Fruit fly (Drosophila melanogaster) whole organism, embryonic: ENCODE measurements around the gene zyd.

Experiments used
- B-H1 ChIP-seq: fragments of 200-800 bp; sonication (Bioruptor generic); IDR thresholded peaks from 3 replicates; pipeline ENCODE4 v1.3.6; 2022; ENCODE audit warnings: missing biosample characterization, missing genetic modification characterization
- C15 ChIP-seq: fragments of 200-800 bp; sonication (Bioruptor generic); IDR thresholded peaks from 3 replicates; pipeline ENCODE4 v1.3.6; 2022; ENCODE audit warnings: missing biosample characterization, missing genetic modification characterization
- CG11085 ChIP-seq: fragments of 200-800 bp; sonication (Bioruptor generic); IDR thresholded peaks from 2 replicates; pipeline ENCODE4 v1.3.6; 2022; ENCODE audit warnings: missing biosample characterization, missing genetic modification characterization
- CG11247 ChIP-seq: fragments of 200-800 bp; sonication (Bioruptor generic); IDR thresholded peaks from 2 replicates; pipeline ENCODE4 v1.3.6; 2022; ENCODE audit warnings: missing biosample characterization, missing genetic modification characterization
- CG12104 ChIP-seq: fragments of 200-800 bp; sonication (Bioruptor generic); optimal IDR thresholded peaks from 3 replicates; lab custom pipeline; 2016; ENCODE audit warnings: missing biosample characterization, missing genetic modification characterization
- CG13287 ChIP-seq: fragments of 200-800 bp; sonication (Bioruptor generic); IDR thresholded peaks from 2 replicates; pipeline ENCODE4 v1.3.6; 2022; ENCODE audit warnings: missing biosample characterization, missing genetic modification characterization; ENCODE audit not compliant: partially characterized antibody
- CG14050 ChIP-seq: fragments of 200-800 bp; sonication (Bioruptor generic); IDR thresholded peaks from 3 replicates; pipeline ENCODE4 v1.3.6; 2022; ENCODE audit warnings: missing biosample characterization, missing genetic modification characterization
- CG14441 ChIP-seq: fragments of 200-800 bp; sonication (Bioruptor generic); IDR thresholded peaks from 2 replicates; pipeline ENCODE4 v1.3.6; 2022; ENCODE audit warnings: missing biosample characterization, missing genetic modification characterization
- CG15011 ChIP-seq: fragments of 200-800 bp; sonication (Bioruptor generic); optimal IDR thresholded peaks from 3 replicates; lab custom pipeline; 2018; ENCODE audit warnings: missing biosample characterization, mild to moderate bottlenecking, missing genetic modification characterization
- CG15601 ChIP-seq: fragments of 200-800 bp; sonication (Bioruptor generic); optimal IDR thresholded peaks from 3 replicates; lab custom pipeline; 2019; ENCODE audit warnings: missing biosample characterization, mild to moderate bottlenecking, missing genetic modification characterization, moderate library complexity
- CG1603 ChIP-seq: fragments of 200-800 bp; sonication (Bioruptor generic); optimal IDR thresholded peaks from 2 replicates; lab custom pipeline; 2019; ENCODE audit warnings: missing biosample characterization, mild to moderate bottlenecking, missing genetic modification characterization, moderate library complexity
- CG16779 ChIP-seq: fragments of 200-800 bp; sonication (Bioruptor generic); IDR thresholded peaks from 2 replicates; pipeline ENCODE4 v1.3.6; 2022; ENCODE audit warnings: missing biosample characterization, missing genetic modification characterization
- CG17829 ChIP-seq: fragments of 200-800 bp; optimal IDR thresholded peaks from 2 replicates; lab custom pipeline; 2019; ENCODE audit warnings: missing biosample characterization, mild to moderate bottlenecking, missing genetic modification characterization, moderate library complexity
- CG2202 ChIP-seq: fragments of 200-800 bp; sonication (Bioruptor generic); optimal IDR thresholded peaks from 2 replicates; lab custom pipeline; 2018; ENCODE audit warnings: missing biosample characterization, mild to moderate bottlenecking, missing genetic modification characterization
- CG32772 ChIP-seq: fragments of 200-800 bp; sonication (Bioruptor generic); IDR thresholded peaks from 2 replicates; pipeline ENCODE4 v1.3.6; 2022; ENCODE audit warnings: missing biosample characterization, missing genetic modification characterization
- CG3847 ChIP-seq: fragments of 200-800 bp; sonication (Bioruptor generic); IDR thresholded peaks from 2 replicates; pipeline ENCODE4 v1.3.6; 2022; ENCODE audit warnings: missing biosample characterization, missing genetic modification characterization
- CG4424 ChIP-seq: fragments of 200-800 bp; sonication (Bioruptor generic); optimal IDR thresholded peaks from 3 replicates; lab custom pipeline; 2016; ENCODE audit warnings: missing biosample characterization, missing genetic modification characterization
- CG4617 ChIP-seq: fragments of 200-800 bp; sonication (Bioruptor generic); optimal IDR thresholded peaks from 3 replicates; lab custom pipeline; 2016; ENCODE audit warnings: missing biosample characterization, missing genetic modification characterization, borderline replicate concordance
- CG6683 ChIP-seq: fragments of 200-800 bp; sonication (Bioruptor generic); optimal IDR thresholded peaks from 2 replicates; lab custom pipeline; 2017; ENCODE audit warnings: missing biosample characterization, mild to moderate bottlenecking, missing genetic modification characterization, missing genetic modification reagents
- CG7745 ChIP-seq: fragments of 200-800 bp; sonication (Bioruptor generic); optimal IDR thresholded peaks from 2 replicates; lab custom pipeline; 2018; ENCODE audit warnings: missing biosample characterization, mild to moderate bottlenecking, missing genetic modification characterization, moderate library complexity
- CG8765 ChIP-seq: fragments of 200-800 bp; sonication (Bioruptor generic); IDR thresholded peaks from 2 replicates; pipeline ENCODE4 v1.3.6; 2022; ENCODE audit warnings: missing biosample characterization, missing genetic modification characterization
- CG9727 ChIP-seq: fragments of 200-800 bp; sonication (Bioruptor generic); optimal IDR thresholded peaks from 3 replicates; lab custom pipeline; 2017; ENCODE audit warnings: missing biosample characterization, mild to moderate bottlenecking, missing genetic modification characterization
- Fer3 ChIP-seq: fragments of 200-800 bp; sonication (Bioruptor generic); optimal IDR thresholded peaks from 2 replicates; lab custom pipeline; 2018; ENCODE audit warnings: missing biosample characterization, mild to moderate bottlenecking, missing genetic modification characterization, moderate library complexity
- H2.0 ChIP-seq: fragments of 200-800 bp; sonication (Bioruptor generic); IDR thresholded peaks from 2 replicates; pipeline ENCODE4 v1.3.6; 2022; ENCODE audit warnings: missing biosample characterization, missing genetic modification characterization
- HLH54F ChIP-seq: fragments of 200-800 bp; sonication (Bioruptor generic); optimal IDR thresholded peaks from 3 replicates; lab custom pipeline; 2016; ENCODE audit warnings: missing biosample characterization, missing genetic modification characterization
- Meics ChIP-seq: fragments of 200-800 bp; sonication (Bioruptor generic); optimal IDR thresholded peaks from 2 replicates; lab custom pipeline; 2017; ENCODE audit warnings: missing biosample characterization, mild to moderate bottlenecking, missing genetic modification characterization
- NC2α ChIP-seq: fragments of 200-800 bp; sonication (Bioruptor generic); optimal IDR thresholded peaks from 2 replicates; lab custom pipeline; 2016; ENCODE audit warnings: missing biosample characterization, missing genetic modification characterization
- Trl ChIP-seq, 3 experiments: fragments of >200 bp in 2 of 3; fragments of 200-800 bp in 1 of 3; sonication (Bioruptor generic) in 1 of 3; optimal IDR thresholded peaks; 2 replicates in 1 of 3; 3 replicates in 2 of 3; lab custom pipeline; 2016 to 2017; ENCODE audit warnings: missing biosample characterization in 1 of 3, missing genetic modification characterization in 1 of 3
- ase ChIP-seq: fragments of 200-800 bp; sonication (Bioruptor generic); IDR thresholded peaks from 3 replicates; pipeline ENCODE4 v1.3.6; 2022; ENCODE audit warnings: missing biosample characterization, missing genetic modification characterization
- bsh ChIP-seq, 2 experiments: fragments of 200-800 bp; sonication (Bioruptor generic); optimal IDR thresholded peaks; 2 replicates each; lab custom pipeline; 2017 to 2018; ENCODE audit warnings: mild to moderate bottlenecking in 2 of 2, missing biosample characterization in 2 of 2, missing genetic modification characterization in 2 of 2, moderate library complexity in 1 of 2
- cas ChIP-seq: fragments of 200-800 bp; sonication (Bioruptor generic); IDR thresholded peaks from 2 replicates; pipeline ENCODE4 v1.3.6; 2022; ENCODE audit warnings: missing biosample characterization, missing genetic modification characterization
- cato ChIP-seq: fragments of 200-800 bp; sonication (Bioruptor generic); optimal IDR thresholded peaks from 2 replicates; lab custom pipeline; 2016; ENCODE audit warnings: missing biosample characterization, missing genetic modification characterization, borderline replicate concordance
- chn ChIP-seq: fragments of 200-800 bp; sonication (Bioruptor generic); optimal IDR thresholded peaks from 2 replicates; lab custom pipeline; 2016; ENCODE audit warnings: missing biosample characterization, missing genetic modification characterization
- danr ChIP-seq: fragments of 200-800 bp; sonication (Bioruptor generic); IDR thresholded peaks from 2 replicates; pipeline ENCODE4 v1.3.6; 2022; ENCODE audit warnings: missing biosample characterization, missing genetic modification characterization
- dmrt11E ChIP-seq: fragments of 200-800 bp; sonication (Bioruptor generic); optimal IDR thresholded peaks from 3 replicates; lab custom pipeline; 2018; ENCODE audit warnings: missing biosample characterization, mild to moderate bottlenecking, missing genetic modification characterization, moderate library complexity
- dmrt99B ChIP-seq: fragments of 200-800 bp; sonication (Bioruptor generic); optimal IDR thresholded peaks from 2 replicates; lab custom pipeline; 2018; ENCODE audit warnings: missing biosample characterization, mild to moderate bottlenecking, missing genetic modification characterization, moderate library complexity
- eve ChIP-seq, 2 experiments: fragments of >200 bp; optimal IDR thresholded peaks; 2 replicates each; lab custom pipeline; 2017; ENCODE audit warnings: missing biosample characterization in 2 of 2, missing genetic modification characterization in 2 of 2
- gro ChIP-seq: fragments of 200-800 bp; sonication (Bioruptor generic); optimal IDR thresholded peaks from 2 replicates; lab custom pipeline; 2016; ENCODE audit warnings: missing biosample characterization, missing genetic modification characterization
- klu ChIP-seq: fragments of 200-800 bp; sonication (Bioruptor generic); IDR thresholded peaks from 2 replicates; pipeline ENCODE4 v1.3.6; 2022; ENCODE audit warnings: missing biosample characterization, missing genetic modification characterization
- maf-S ChIP-seq: fragments of 200-800 bp; sonication (Bioruptor generic); optimal IDR thresholded peaks from 2 replicates; lab custom pipeline; 2016; ENCODE audit warnings: missing biosample characterization, missing genetic modification characterization
- mld ChIP-seq: fragments of 200-800 bp; sonication (Bioruptor generic); IDR thresholded peaks from 3 replicates; pipeline ENCODE4 v1.3.6; 2022; ENCODE audit warnings: missing biosample characterization, missing genetic modification characterization; ENCODE audit not compliant: partially characterized antibody
- nmo ChIP-seq: fragments of 200-800 bp; sonication (Bioruptor generic); optimal IDR thresholded peaks from 2 replicates; lab custom pipeline; 2018; ENCODE audit warnings: missing biosample characterization, mild to moderate bottlenecking, missing genetic modification characterization, moderate library complexity
- oc ChIP-seq: fragments of 200-800 bp; sonication (Bioruptor generic); optimal IDR thresholded peaks from 2 replicates; lab custom pipeline; 2018; ENCODE audit warnings: missing biosample characterization, mild to moderate bottlenecking, missing genetic modification characterization, moderate library complexity
- otp ChIP-seq: fragments of 200-800 bp; sonication (Bioruptor generic); IDR thresholded peaks from 3 replicates; pipeline ENCODE4, ENCODE4 v1.3.6; 2022; ENCODE audit warnings: missing biosample characterization, missing genetic modification characterization
- pita ChIP-seq: fragments of 200-800 bp; sonication (Bioruptor generic); optimal IDR thresholded peaks from 2 replicates; lab custom pipeline; 2017; ENCODE audit warnings: missing biosample characterization, mild to moderate bottlenecking, missing genetic modification characterization
- prd ChIP-seq, 3 experiments: fragments of >200 bp in 2 of 3; fragments of 200-800 bp in 1 of 3; sonication (Bioruptor generic) in 1 of 3; optimal IDR thresholded peaks in 2 of 3; IDR thresholded peaks in 1 of 3; 2 replicates in 2 of 3; 3 replicates in 1 of 3; pipeline versions ENCODE4 v1.3.6 to Lab custom; 2017 to 2022; ENCODE audit warnings: missing biosample characterization in 1 of 3, missing genetic modification characterization in 1 of 3
- so ChIP-seq: fragments of 200-800 bp; sonication (Bioruptor generic); IDR thresholded peaks from 3 replicates; pipeline ENCODE4 v1.3.6; 2022; ENCODE audit warnings: missing biosample characterization, missing genetic modification characterization
- sr ChIP-seq: fragments of 200-800 bp; sonication (Bioruptor generic); IDR thresholded peaks from 3 replicates; pipeline ENCODE4 v1.3.6; 2022; ENCODE audit warnings: missing biosample characterization, missing genetic modification characterization
- stc ChIP-seq: fragments of 200-800 bp; sonication (Bioruptor generic); IDR thresholded peaks from 2 replicates; pipeline ENCODE4 v1.3.6; 2022; ENCODE audit warnings: missing biosample characterization, missing genetic modification characterization
- yki ChIP-seq: fragments of >200 bp; optimal IDR thresholded peaks from 3 replicates; lab custom pipeline; 2018
- zf30C ChIP-seq: fragments of 200-800 bp; sonication (Bioruptor generic); optimal IDR thresholded peaks from 3 replicates; lab custom pipeline; 2018; ENCODE audit warnings: missing biosample characterization, mild to moderate bottlenecking, missing genetic modification characterization

zyd gene

dm6 chrX:23007399-23007798, 15.3 kb upstream of the zyd start (continued):
- TF ChIP-seq CG4617 (GFP tag; lab: Kevin White, UChicago) = no peak
- no peak for TF ChIP-seq ase (GFP tag; lab: Robert Waterston, UW)
- no peak for TF ChIP-seq CG16779 (GFP tag; lab: Robert Waterston, UW)
- no peak for TF ChIP-seq cato (GFP tag; lab: Kevin White, UChicago)
- peak; percentile 27 for TF ChIP-seq CG17829
- TF ChIP-seq CG1603 (tag; lab: Kevin White, UChicago) = peak; percentile 61
- no peak for TF ChIP-seq HLH54F (GFP tag; lab: Kevin White, UChicago)
- 0 out of 2 replicates have a peak, but pooled peaks have one; percentile 33 for TF ChIP-seq H2.0 (GFP tag; lab: Robert Waterston, UW)
- no peak for TF ChIP-seq CG15601 (tag; lab: Kevin White, UChicago)
- no peak for TF ChIP-seq oc
- TF ChIP-seq eve (GFP tag; optimal IDR thresholded peaks at IDR 0.05; lab: Kevin White, UChicago) = no peak
- TF ChIP-seq danr (GFP tag; lab: Robert Waterston, UW) = no peak
- no peak for TF ChIP-seq chn (GFP tag; lab: Kevin White, UChicago)
- TF ChIP-seq CG32772 (GFP tag; lab: Robert Waterston, UW) = no peak
- peak; percentile 36 for TF ChIP-seq CG9727 (GFP tag; lab: Kevin White, UChicago)
- TF ChIP-seq CG3847 = peak; percentile 50; the same call in 1 of the 2 replicates
- no peak for TF ChIP-seq gro
- no peak for TF ChIP-seq CG7745
- TF ChIP-seq CG12104 = no peak
- peak; percentile 17; the same call in 1 of the 2 replicates for TF ChIP-seq klu (GFP tag; lab: Robert Waterston, UW)
- no peak for TF ChIP-seq Trl (optimal IDR thresholded peaks at IDR 0.05; lab: Kevin White, UChicago)
- no peak for TF ChIP-seq Trl (GFP tag; optimal IDR thresholded peaks at IDR 0.05; lab: Kevin White, UChicago)
- no peak for TF ChIP-seq yki
- no peak for TF ChIP-seq CG2202 (tag; lab: Kevin White, UChicago)
- TF ChIP-seq nmo (GFP tag; lab: Kevin White, UChicago) = peak; percentile 50
- TF ChIP-seq dmrt99B (tag; lab: Kevin White, UChicago) = peak; percentile 30
- no peak for TF ChIP-seq so (GFP tag; lab: Robert Waterston, UW)
- TF ChIP-seq bsh (GFP tag; optimal IDR thresholded peaks at IDR 0.05; lab: Kevin White, UChicago) = peak in 1 of 2 experiments; percentile 25
- peak; percentile 97 for TF ChIP-seq mld
- no peak for TF ChIP-seq sr
- TF ChIP-seq CG15011 (GFP tag; lab: Kevin White, UChicago) = no peak
- no peak; the same call in 1 of the 2 replicates for TF ChIP-seq CG11247 (GFP tag; lab: Robert Waterston, UW)
- TF ChIP-seq NC2α (GFP tag; lab: Kevin White, UChicago) = no peak
- TF ChIP-seq stc = no peak
- TF ChIP-seq Fer3 (tag; lab: Kevin White, UChicago) = peak; percentile 9
- TF ChIP-seq CG11085 (GFP tag; lab: Robert Waterston, UW) = no peak
- 0 out of 2 replicates have a peak, but pooled peaks have one; percentile 11 for TF ChIP-seq CG14441 (GFP tag; lab: Robert Waterston, UW)
- TF ChIP-seq CG6683 (GFP tag; lab: Kevin White, UChicago) = no peak
- TF ChIP-seq CG13287 (GFP tag; lab: Robert Waterston, UW) = peak; percentile 94
- no peak for TF ChIP-seq cas
- TF ChIP-seq prd (optimal IDR thresholded peaks at IDR 0.05; lab: Kevin White, UChicago) = no peak
- TF ChIP-seq prd (GFP tag; IDR thresholded peaks at IDR 0.05; lab: Robert Waterston, UW) = no peak; the same call in 2 of the 3 replicates
- no peak for TF ChIP-seq otp
- no peak for TF ChIP-seq Meics (GFP tag; lab: Kevin White, UChicago)
- no peak for TF ChIP-seq CG14050 (GFP tag; lab: Robert Waterston, UW)
- no peak for TF ChIP-seq C15 (GFP tag; lab: Robert Waterston, UW)
- TF ChIP-seq zf30C (GFP tag; lab: Kevin White, UChicago) = no peak
- no peak for TF ChIP-seq pita (GFP tag; lab: Kevin White, UChicago)
- TF ChIP-seq CG8765 (GFP tag; lab: Robert Waterston, UW) = no peak
- TF ChIP-seq dmrt11E (tag; lab: Kevin White, UChicago) = no peak
- peak; percentile 1 for TF ChIP-seq CG4424 (GFP tag; lab: Kevin White, UChicago)
- TF ChIP-seq B-H1 (GFP tag; lab: Robert Waterston, UW) = no peak
- no peak for TF ChIP-seq maf-S (GFP tag; lab: Kevin White, UChicago)
